Fruit fly (Drosophila melanogaster): ENCODE measurements around the gene CG15399.
A peak's percentile ranks its signal among the peaks of the same experiment; 100 is the strongest.

Gene CG15399

DNA sequence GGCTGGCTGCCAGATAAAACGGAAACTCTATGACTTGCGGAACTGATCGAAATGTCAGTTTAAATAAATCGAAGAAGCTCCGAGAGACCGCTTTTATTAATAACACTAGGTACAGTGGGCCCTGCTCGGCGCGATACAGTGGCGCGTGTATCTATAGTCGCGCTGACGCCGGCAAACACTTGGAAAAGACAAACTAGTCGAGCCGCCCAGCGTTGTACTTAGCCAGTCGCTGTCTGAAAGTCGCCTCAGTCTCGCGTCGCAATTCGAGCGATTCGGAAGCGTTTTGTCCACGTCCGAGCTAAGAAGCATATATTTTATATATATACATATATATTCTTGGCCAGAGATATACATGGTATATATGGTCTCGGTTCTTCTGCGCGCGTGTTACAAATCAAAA is 41.7 kb downstream of the CG15399 start (continued):
- TF ChIP-seq CG17359 (tag; optimal IDR thresholded peaks at IDR 0.05), result peak; percentile 43
- TF ChIP-seq Tbp (GFP tag; optimal IDR thresholded peaks at IDR 0.05), result no peak
- no peak for TF ChIP-seq CG17802 (tag; optimal IDR thresholded peaks at IDR 0.05)
- TF ChIP-seq wek (GFP tag; optimal IDR thresholded peaks at IDR 0.05), result no peak
- TF ChIP-seq scrt (GFP tag; optimal IDR thresholded peaks at IDR 0.05), result no peak
- TF ChIP-seq esg (GFP tag; conservative IDR thresholded peaks at IDR 0.05), result 0 out of 2 replicates have a peak, but pooled peaks have one; percentile 21
- no peak for TF ChIP-seq CG30431 (GFP tag; optimal IDR thresholded peaks at IDR 0.05)
- TF ChIP-seq Abd-B (GFP tag; optimal IDR thresholded peaks at IDR 0.05), result no peak
- TF ChIP-seq eve (GFP tag; optimal IDR thresholded peaks at IDR 0.05), result no peak
- TF ChIP-seq CG13424 (tag; optimal IDR thresholded peaks at IDR 0.05), result peak; percentile 31
- TF ChIP-seq CG14965 (GFP tag; optimal IDR thresholded peaks at IDR 0.05; ENCODE audit: borderline replicate concordance), result no peak
- peak; percentile 34; the same call in 2 of the 3 replicates for TF ChIP-seq tgo (GFP tag; IDR thresholded peaks at IDR 0.05)
- no peak for TF ChIP-seq CG31365 (tag; optimal IDR thresholded peaks at IDR 0.05)
- no peak for TF ChIP-seq ato (GFP tag; IDR thresholded peaks at IDR 0.05; ENCODE audit: partially characterized antibody)
- no peak for TF ChIP-seq danr (GFP tag; IDR thresholded peaks at IDR 0.05)
- no peak for TF ChIP-seq CG4360 (GFP tag; IDR thresholded peaks at IDR 0.05)
- TF ChIP-seq gfzf (GFP tag; optimal IDR thresholded peaks at IDR 0.05), result no peak
- peak; percentile 18 for TF ChIP-seq Mad (GFP tag; optimal IDR thresholded peaks at IDR 0.05)
- TF ChIP-seq CG3163 (GFP tag; optimal IDR thresholded peaks at IDR 0.05), result no peak
- peak; percentile 41 for TF ChIP-seq gem (tag; optimal IDR thresholded peaks at IDR 0.05)
- TF ChIP-seq TFAM (GFP tag; optimal IDR thresholded peaks at IDR 0.05), result no peak
- TF ChIP-seq Six4 (GFP tag; optimal IDR thresholded peaks at IDR 0.05), result no peak
- no peak for TF ChIP-seq CG3838 (GFP tag; optimal IDR thresholded peaks at IDR 0.05)
- peak; percentile 32 for TF ChIP-seq cwo (GFP tag; optimal IDR thresholded peaks at IDR 0.05)
- TF ChIP-seq Awh (GFP tag; IDR thresholded peaks at IDR 0.05), result no peak
- TF ChIP-seq Dad (GFP tag; optimal IDR thresholded peaks at IDR 0.05), result no peak
- TF ChIP-seq Dek (tag; optimal IDR thresholded peaks at IDR 0.05), result peak; percentile 51
- TF ChIP-seq Dip3 (GFP tag; optimal IDR thresholded peaks at IDR 0.05), result peak; percentile 37
- peak in 1 of 2 experiments; percentile 26 for TF ChIP-seq Hr51 (GFP tag; optimal IDR thresholded peaks at IDR 0.05)
- no peak for TF ChIP-seq salm (tag; optimal IDR thresholded peaks at IDR 0.05)
- no peak for TF ChIP-seq pzg (GFP tag; optimal IDR thresholded peaks at IDR 0.05)
- TF ChIP-seq Ada2b (GFP tag; IDR thresholded peaks at IDR 0.05), result no peak
- TF ChIP-seq CG7271 (tag; optimal IDR thresholded peaks at IDR 0.05), result no peak
- no peak for TF ChIP-seq CG32767 (GFP tag; IDR thresholded peaks at IDR 0.05)
- no peak; the same call in 2 of the 3 replicates for TF ChIP-seq CG14050 (GFP tag; IDR thresholded peaks at IDR 0.05)
- TF ChIP-seq CG2875 (GFP tag; optimal IDR thresholded peaks at IDR 0.05), result no peak
- TF ChIP-seq dimm (GFP tag; IDR thresholded peaks at IDR 0.05), result no peak
- no peak for TF ChIP-seq z (GFP tag; IDR thresholded peaks at IDR 0.05)
- TF ChIP-seq amos (GFP tag; IDR thresholded peaks at IDR 0.05; ENCODE audit: partially characterized antibody), result no peak; the same call in 1 of the 2 replicates
- TF ChIP-seq Deaf1 (tag; optimal IDR thresholded peaks at IDR 0.05), result no peak
- no peak for TF ChIP-seq peb (GFP tag; IDR thresholded peaks at IDR 0.05)
- TF ChIP-seq vfl (GFP tag; optimal IDR thresholded peaks at IDR 0.05), result no peak
- no peak for TF ChIP-seq kni (GFP tag; optimal IDR thresholded peaks at IDR 0.05)
- TF ChIP-seq CG10321 (GFP tag; IDR thresholded peaks at IDR 0.05), result no peak
- no peak for TF ChIP-seq shn (GFP tag; optimal IDR thresholded peaks at IDR 0.05)
- TF ChIP-seq Blimp-1 (GFP tag; optimal IDR thresholded peaks at IDR 0.05), result peak; percentile 9
- TF ChIP-seq abd-A (tag; optimal IDR thresholded peaks at IDR 0.05), result no peak
- TF ChIP-seq aop (GFP tag; IDR thresholded peaks at IDR 0.05), result no peak
- TF ChIP-seq CG1529 (GFP tag; optimal IDR thresholded peaks at IDR 0.05), result no peak
- peak; percentile 27 for TF ChIP-seq fd3F (GFP tag; optimal IDR thresholded peaks at IDR 0.05)
- TF ChIP-seq CG18011 (GFP tag; optimal IDR thresholded peaks at IDR 0.05), result no peak

Data from whole organism, embryonic.